Worm (Caenorhabditis elegans) whole organism, L4 larva: Measurements from ENCODE around the gene fbxc-54.

Experiments used
- F10B5.3 ChIP-seq: sonication (generic microtip); optimal IDR thresholded peaks from 2 replicates; lab custom pipeline; 2016; ENCODE audit warnings: mild to moderate bottlenecking, missing genetic modification characterization, missing compliant biosample characterization
- F26F4.8 ChIP-seq: fragments of 200-800 bp; sonication (Bioruptor generic); conservative IDR thresholded peaks from 2 replicates; pipeline ENCODE4 v1.3.6; 2022; ENCODE audit warnings: missing genetic modification characterization, missing compliant biosample characterization
- F37D6.2 ChIP-seq: sonication (generic microtip); optimal IDR thresholded peaks from 2 replicates; lab custom pipeline; 2016; ENCODE audit warnings: mild to moderate bottlenecking, missing genetic modification characterization, missing compliant biosample characterization
- F44E2.7 ChIP-seq: fragments of 200-800 bp; sonication (Bioruptor generic); IDR thresholded peaks from 2 replicates; pipeline ENCODE4 v2.1.2; 2022; ENCODE audit warnings: missing genetic modification characterization, missing compliant biosample characterization
- F49E8.2 ChIP-seq: sonication (generic microtip); optimal IDR thresholded peaks from 2 replicates; lab custom pipeline; 2016; ENCODE audit warnings: missing compliant biosample characterization, mild to moderate bottlenecking, missing genetic modification characterization, borderline replicate concordance
- T20F7.1 ChIP-seq: fragments of 200-800 bp; sonication (Bioruptor generic); optimal IDR thresholded peaks from 2 replicates; lab custom pipeline; 2018; ENCODE audit warnings: mild to moderate bottlenecking, missing genetic modification characterization, missing compliant biosample characterization
- T26A8.4 ChIP-seq: fragments of 200-800 bp; sonication (Bioruptor generic); IDR thresholded peaks from 2 replicates; pipeline ENCODE4 v1.3.6; 2022; ENCODE audit warnings: missing genetic modification characterization, missing compliant biosample characterization
- Y48G9A.11 ChIP-seq: fragments of 200-800 bp; sonication (Bioruptor generic); IDR thresholded peaks from 2 replicates; pipeline ENCODE4 v1.3.6; 2022; ENCODE audit warnings: missing genetic modification reagents, missing genetic modification characterization, missing compliant biosample characterization
- aha-1 ChIP-seq: fragments of 150-350 bp; peaks from one replicate; lab custom pipeline; 2014; ENCODE audit warnings: missing biosample characterization, missing genetic modification characterization
- ama-1 ChIP-seq: fragments of 150-350 bp; optimal IDR thresholded peaks from 2 replicates; lab custom pipeline; 2014; ENCODE audit warnings: inconsistent platforms, mixed read lengths
- attf-4 ChIP-seq: sonication (generic microtip); optimal IDR thresholded peaks from 3 replicates; lab custom pipeline; 2017; ENCODE audit warnings: missing biosample characterization, missing genetic modification characterization
- ceh-28 ChIP-seq: fragments of 150-350 bp; optimal IDR thresholded peaks from 2 replicates; lab custom pipeline; 2014; ENCODE audit warnings: missing biosample characterization, missing genetic modification reagents, missing genetic modification characterization
- ceh-32 ChIP-seq: sonication (generic microtip); optimal IDR thresholded peaks from 2 replicates; lab custom pipeline; 2016; ENCODE audit warnings: mild to moderate bottlenecking, missing genetic modification characterization, missing compliant biosample characterization; ENCODE audit not compliant: poor library complexity
- ceh-44 ChIP-seq: fragments of 200-800 bp; sonication (Bioruptor generic); IDR thresholded peaks from 2 replicates; pipeline ENCODE4 v1.3.6; 2022; ENCODE audit warnings: missing genetic modification reagents, missing genetic modification characterization, missing compliant biosample characterization
- ceh-82 ChIP-seq: sonication (generic microtip); optimal IDR thresholded peaks from 2 replicates; lab custom pipeline; 2017; ENCODE audit warnings: missing biosample characterization, missing genetic modification characterization
- ces-1 ChIP-seq: fragments of 150-350 bp; sonication (generic microtip); optimal IDR thresholded peaks from 4 replicates; lab custom pipeline; 2014; ENCODE audit warnings: missing biosample characterization, missing genetic modification reagents, missing genetic modification characterization
- daf-12 ChIP-seq: fragments of 150-350 bp; optimal IDR thresholded peaks from 2 replicates; lab custom pipeline; 2014; ENCODE audit warnings: missing biosample characterization, missing genetic modification reagents, missing genetic modification characterization
- daf-19 ChIP-seq: fragments of 200-800 bp; sonication (Bioruptor generic); conservative IDR thresholded peaks from 2 replicates; pipeline ENCODE4 v1.3.6; 2022; ENCODE audit warnings: missing genetic modification characterization, missing compliant biosample characterization
- dmd-8 ChIP-seq: fragments of 200-800 bp; sonication (Bioruptor generic); IDR thresholded peaks from 2 replicates; pipeline ENCODE4 v1.3.6; 2022; ENCODE audit warnings: missing genetic modification characterization, missing compliant biosample characterization
- dmd-9 ChIP-seq: fragments of 200-800 bp; sonication (Bioruptor generic); IDR thresholded peaks from 2 replicates; pipeline ENCODE4 v1.3.6; 2022; ENCODE audit warnings: missing genetic modification reagents, missing genetic modification characterization, missing compliant biosample characterization
- dpl-1 ChIP-seq: fragments of 150-350 bp; optimal IDR thresholded peaks from 2 replicates; lab custom pipeline; 2014; ENCODE audit warnings: missing biosample characterization, missing genetic modification reagents, missing genetic modification characterization
- dve-1 ChIP-seq: sonication (generic microtip); optimal IDR thresholded peaks from 2 replicates; lab custom pipeline; 2017; ENCODE audit warnings: antibody characterized with exemption, mild to moderate bottlenecking, missing genetic modification characterization, missing compliant biosample characterization; ENCODE audit not compliant: insufficient read depth
- fkh-10 ChIP-seq: fragments of 150-350 bp; optimal IDR thresholded peaks from 2 replicates; lab custom pipeline; 2014; ENCODE audit warnings: missing biosample characterization, missing genetic modification reagents, missing genetic modification characterization
- gei-8 ChIP-seq: fragments of 200-800 bp; sonication (Bioruptor generic); optimal IDR thresholded peaks from 2 replicates; lab custom pipeline; 2018; ENCODE audit warnings: mild to moderate bottlenecking, missing genetic modification characterization, missing compliant biosample characterization
- lim-7 ChIP-seq: fragments of 200-800 bp; sonication (Bioruptor generic); IDR thresholded peaks from 2 replicates; pipeline ENCODE4 v1.3.6; 2022; ENCODE audit warnings: missing genetic modification characterization, missing compliant biosample characterization
- lin-15B ChIP-seq: fragments of 150-350 bp; sonication (generic microtip); optimal IDR thresholded peaks from 3 replicates; lab custom pipeline; 2014; ENCODE audit warnings: missing biosample characterization, missing genetic modification characterization
- madf-5 ChIP-seq, 2 experiments: fragments of 200-800 bp; sonication (Bioruptor generic); IDR thresholded peaks; 2 replicates each; pipeline ENCODE4 v1.3.6; 2022; ENCODE audit warnings: missing compliant biosample characterization in 2 of 2, missing genetic modification characterization in 2 of 2
- madf-9 ChIP-seq: fragments of 200-800 bp; sonication (Bioruptor generic); conservative IDR thresholded peaks from 2 replicates; pipeline ENCODE4 v1.3.6; 2022; ENCODE audit warnings: missing genetic modification reagents, missing genetic modification characterization, missing compliant biosample characterization
- mdt-29 ChIP-seq: fragments of 200-800 bp; sonication (Bioruptor generic); IDR thresholded peaks from 2 replicates; pipeline ENCODE4 v1.3.6; 2022; ENCODE audit warnings: missing genetic modification reagents, missing genetic modification characterization, missing compliant biosample characterization
- mes-2 ChIP-seq: sonication (generic microtip); optimal IDR thresholded peaks from 2 replicates; lab custom pipeline; 2016; ENCODE audit warnings: missing genotype, mild to moderate bottlenecking, missing genetic modification characterization, missing compliant biosample characterization; ENCODE audit not compliant: poor library complexity, severe bottlenecking
- mxl-2 ChIP-seq: fragments of 200-800 bp; sonication (Bioruptor generic); conservative IDR thresholded peaks from 2 replicates; pipeline ENCODE4 v1.3.6; 2022; ENCODE audit warnings: missing genetic modification reagents, missing genetic modification characterization, missing compliant biosample characterization
- nhr-10 ChIP-seq: fragments of 150-350 bp; optimal IDR thresholded peaks from 2 replicates; lab custom pipeline; 2014; ENCODE audit warnings: missing biosample characterization, missing genetic modification characterization
- nhr-11 ChIP-seq: fragments of 150-350 bp; optimal IDR thresholded peaks from 2 replicates; lab custom pipeline; 2014; ENCODE audit warnings: missing biosample characterization, missing genetic modification characterization
- nhr-237 ChIP-seq: sonication (generic microtip); optimal IDR thresholded peaks from 2 replicates; lab custom pipeline; 2017; ENCODE audit warnings: missing biosample characterization, missing genetic modification characterization
- nhr-76 ChIP-seq: fragments of 150-350 bp; optimal IDR thresholded peaks from 2 replicates; lab custom pipeline; 2014; ENCODE audit warnings: missing biosample characterization, missing genetic modification characterization
- php-3 ChIP-seq: fragments of 200-800 bp; sonication (Bioruptor generic); IDR thresholded peaks from 2 replicates; pipeline ENCODE4 v1.3.6; 2022; ENCODE audit warnings: missing genetic modification reagents, missing genetic modification characterization, missing compliant biosample characterization
- pqm-1 ChIP-seq: sonication (generic microtip); optimal IDR thresholded peaks from 2 replicates; lab custom pipeline; 2017; ENCODE audit warnings: missing biosample characterization, missing genetic modification characterization
- rbr-2 ChIP-seq: sonication (generic microtip); optimal IDR thresholded peaks from 2 replicates; lab custom pipeline; 2016; ENCODE audit warnings: missing genotype, missing genetic modification characterization, missing compliant biosample characterization
- saeg-2 ChIP-seq: fragments of 200-800 bp; sonication (Bioruptor generic); IDR thresholded peaks from 2 replicates; pipeline ENCODE4 v1.3.6; 2022; ENCODE audit warnings: missing genetic modification reagents, missing genetic modification characterization, missing compliant biosample characterization
- set-16 ChIP-seq: fragments of 200-800 bp; sonication (Bioruptor generic); IDR thresholded peaks from 2 replicates; pipeline ENCODE4 v1.3.6; 2022; ENCODE audit warnings: missing genetic modification reagents, missing genetic modification characterization, missing compliant biosample characterization
- skn-1 ChIP-seq: fragments of 150-350 bp; optimal IDR thresholded peaks from 2 replicates; lab custom pipeline; 2014; ENCODE audit warnings: missing biosample characterization, missing genetic modification characterization
- snpc-4 ChIP-seq: fragments of 150-350 bp; optimal IDR thresholded peaks from 2 replicates; lab custom pipeline; 2014; ENCODE audit warnings: missing biosample characterization, missing genetic modification characterization
- spr-3 ChIP-seq: fragments of 200-800 bp; sonication (Bioruptor generic); optimal IDR thresholded peaks from 2 replicates; lab custom pipeline; 2018; ENCODE audit warnings: mild to moderate bottlenecking, missing genetic modification characterization, missing compliant biosample characterization
- tag-97 ChIP-seq: fragments of 200-800 bp; sonication (Bioruptor generic); IDR thresholded peaks from 2 replicates; pipeline ENCODE4 v1.3.6; 2022; ENCODE audit warnings: missing genetic modification characterization, missing compliant biosample characterization
- unc-39 ChIP-seq: sonication (generic microtip); optimal IDR thresholded peaks from 2 replicates; lab custom pipeline; 2017; ENCODE audit warnings: missing biosample characterization, missing genetic modification characterization
- zip-2 ChIP-seq: fragments of 150-350 bp; optimal IDR thresholded peaks from 2 replicates; lab custom pipeline; 2014; ENCODE audit warnings: missing biosample characterization, missing genetic modification characterization
- ztf-11 ChIP-seq: fragments of 150-350 bp; optimal IDR thresholded peaks from 2 replicates; lab custom pipeline; 2014; ENCODE audit warnings: missing biosample characterization, missing genetic modification characterization

The fbxc-54 gene

DNA sequence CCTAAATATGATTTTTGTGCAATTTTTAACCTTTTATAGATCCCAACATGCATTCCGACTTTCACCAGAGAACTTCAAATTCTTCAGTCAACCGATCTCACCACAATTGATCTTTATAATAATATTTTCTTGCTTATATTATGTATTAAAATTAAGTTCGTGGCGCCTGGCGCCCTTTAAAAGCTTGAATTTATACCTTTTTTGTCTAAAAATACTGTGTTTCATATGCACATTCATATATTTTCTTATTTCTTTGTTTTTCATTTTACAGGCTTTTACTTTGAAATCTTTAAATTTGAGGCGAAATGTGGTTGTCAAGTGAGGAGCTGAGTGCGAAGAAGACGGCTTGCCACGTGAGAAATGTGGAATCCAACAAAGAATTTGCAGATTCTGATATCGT lies 13.2 kb downstream of the fbxc-54 start, which contains the start of gene rpoa-49:
Gene rpoa-49 (plus strand): TSS at position 301 of the 400 bp plus-strand sequence.
- TF ChIP-seq nhr-76 (tag; lab: Kevin White, UChicago) (no peak), mxl-2 (GFP tag; lab: Robert Waterston, UW) (no peak), ama-1 (lab: Kevin White, UChicago) (peak; percentile 4)

DNA sequence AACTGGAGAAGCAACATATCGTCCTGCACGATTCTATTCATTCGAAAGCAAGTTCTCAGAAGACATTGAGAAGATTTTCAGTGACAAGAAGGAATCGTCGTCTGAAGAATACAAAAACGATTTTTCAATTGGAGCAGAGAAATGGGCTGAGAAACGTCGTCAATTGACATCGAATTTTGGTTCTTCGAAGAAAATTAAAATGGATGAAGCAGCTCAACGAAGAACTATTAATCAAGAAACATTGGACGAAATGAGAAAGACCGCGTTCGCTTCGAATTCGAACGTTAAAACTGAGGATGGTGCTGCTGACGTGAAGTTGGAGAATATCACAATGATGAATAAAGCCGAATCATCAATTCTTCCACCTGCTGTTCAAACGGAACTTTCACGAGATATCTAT lies 14.6 kb downstream of the fbxc-54 start, which contains the start of gene rpt-4:
Gene rpt-4 (minus strand): TSS at position 101 of the 400 bp plus-strand sequence.
- TF ChIP-seq skn-1 (no peak), set-16 (GFP tag; lab: Robert Waterston, UW) (no peak), gei-8 (GFP tag; lab: Kevin White, UChicago) (no peak), dmd-9 (GFP tag; lab: Robert Waterston, UW) (no peak), F26F4.8 (no peak), dve-1 (tag; lab: Kevin White, UChicago) (no peak), F44E2.7 (GFP tag; lab: Robert Waterston, UW) (no peak), snpc-4 (no peak), F37D6.2 (tag; lab: Kevin White, UChicago) (no peak), lim-7 (GFP tag; lab: Robert Waterston, UW) (no peak), T26A8.4 (GFP tag; lab: Robert Waterston, UW) (no peak), lin-15B (tag; lab: Kevin White, UChicago) (no peak), tag-97 (no peak), attf-4 (tag; lab: Kevin White, UChicago) (no peak), dmd-8 (no peak)

DNA sequence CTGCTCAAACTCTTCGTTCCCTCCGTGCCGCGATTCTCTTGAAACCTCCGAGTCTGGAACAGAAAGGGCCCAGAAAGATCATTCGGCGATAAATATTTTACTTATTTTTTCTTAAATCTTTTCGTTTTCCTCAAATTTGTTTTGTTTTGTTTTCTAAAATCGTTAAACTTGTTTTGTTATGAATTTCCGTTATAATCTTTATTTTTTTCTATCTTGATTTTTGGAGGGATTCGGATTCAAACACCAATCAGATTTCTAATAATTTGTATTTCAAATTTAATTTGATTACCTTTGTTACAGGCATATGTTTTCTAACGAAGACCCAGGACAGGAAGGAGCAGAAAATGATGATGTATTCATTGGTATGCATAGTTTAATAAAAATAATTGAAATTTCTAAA lies 15.8 kb downstream of the fbxc-54 start, which contains the start of gene C23H3.5:
Gene C23H3.5 (plus strand): TSS at position 301 of the 400 bp plus-strand sequence.
- no peak for TF ChIP-seq dpl-1 (GFP tag; lab: Kevin White, UChicago)
- TF ChIP-seq tag-97, result no peak
- TF ChIP-seq ztf-11 (tag; lab: Kevin White, UChicago), result no peak
- no peak for TF ChIP-seq lin-15B (tag; lab: Kevin White, UChicago)
- TF ChIP-seq F49E8.2 (tag; lab: Kevin White, UChicago), result no peak
- TF ChIP-seq php-3 (GFP tag; lab: Robert Waterston, UW), result no peak
- TF ChIP-seq ceh-32 (tag; lab: Kevin White, UChicago), result no peak
- no peak for TF ChIP-seq ceh-44 (GFP tag; lab: Robert Waterston, UW)
- TF ChIP-seq dmd-8, result no peak
- TF ChIP-seq ceh-28 (tag; lab: Kevin White, UChicago), result no peak
- TF ChIP-seq Y48G9A.11 (GFP tag; lab: Robert Waterston, UW), result no peak
- no peak for TF ChIP-seq rbr-2
- TF ChIP-seq nhr-11 (tag; lab: Kevin White, UChicago), result no peak
- TF ChIP-seq ces-1 (GFP tag; lab: Kevin White, UChicago), result no peak
- no peak for TF ChIP-seq mes-2 (tag; lab: Kevin White, UChicago)
- TF ChIP-seq fkh-10 (GFP tag; lab: Kevin White, UChicago), result no peak
- no peak for TF ChIP-seq nhr-76 (tag; lab: Kevin White, UChicago)
- TF ChIP-seq madf-9, result no peak
- TF ChIP-seq, all 104 proteins: peak for 0

DNA sequence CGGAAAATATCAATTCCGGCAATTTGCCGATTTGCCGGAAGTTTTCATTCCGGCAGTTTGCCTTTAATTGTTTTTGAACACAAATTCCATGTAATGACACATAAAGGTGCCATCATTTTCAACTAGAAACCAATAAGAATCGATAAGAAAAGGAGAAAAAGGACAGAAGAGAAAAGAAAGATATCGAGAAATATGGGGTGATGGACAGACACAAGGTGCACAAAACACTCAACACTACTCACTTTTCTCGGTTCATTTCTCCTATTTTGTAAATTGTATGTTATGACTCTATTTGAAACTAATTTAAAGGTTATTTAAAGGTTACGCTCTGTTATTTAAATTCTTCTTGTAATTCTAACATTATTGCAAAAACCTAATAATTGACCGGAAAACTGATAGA lies 19.3 kb downstream of the fbxc-54 start:
- TF ChIP-seq mxl-2 (GFP tag; lab: Robert Waterston, UW) (no peak), mdt-29 (GFP tag; lab: Robert Waterston, UW) (no peak), pqm-1 (tag; lab: Kevin White, UChicago) (peak; percentile 42), Y48G9A.11 (GFP tag; lab: Robert Waterston, UW) (no peak), madf-5 (GFP tag; IDR thresholded peaks at IDR 0.05; lab: Robert Waterston, UW) (0 out of 4 replicates have a peak, but pooled peaks of 1 of the 2 experiments have one; percentile 46), nhr-237 (tag; lab: Kevin White, UChicago) (no peak), aha-1 (tag; lab: Kevin White, UChicago) (no peak), dmd-8 (no peak), nhr-10 (tag; lab: Kevin White, UChicago) (no peak), lim-7 (GFP tag; lab: Robert Waterston, UW) (no peak), ceh-82 (tag; lab: Kevin White, UChicago) (no peak), daf-12 (tag; lab: Kevin White, UChicago) (no peak), F10B5.3 (tag; lab: Kevin White, UChicago) (no peak), saeg-2 (no peak), mes-2 (tag; lab: Kevin White, UChicago) (peak; percentile 1), dve-1 (tag; lab: Kevin White, UChicago) (peak; percentile 45), spr-3 (no peak), zip-2 (tag; lab: Kevin White, UChicago) (no peak), unc-39 (tag; lab: Kevin White, UChicago) (no peak), T20F7.1 (GFP tag; lab: Kevin White, UChicago) (peak; percentile 6), daf-19 (GFP tag; lab: Robert Waterston, UW) (no peak)
